Worm (Caenorhabditis elegans) whole organism, L4/young adult: ENCODE results near the gene T06C12.14.
"Not testable (repeated sequence)": the region's sequence is repeated elsewhere in the genome, so short reads cannot be mapped to it uniquely, and the experiment has no call there.

Experiments used
- W03F9.2 ChIP-seq: fragments of 150-350 bp; optimal IDR thresholded peaks from 2 replicates; lab custom pipeline; 2014; ENCODE audit warnings: missing biosample characterization, missing genetic modification characterization
- dao-5 ChIP-seq: sonication (generic microtip); optimal IDR thresholded peaks from 2 replicates; lab custom pipeline; 2016; ENCODE audit warnings: missing genotype, missing genetic modification characterization, moderate library complexity, missing compliant biosample characterization
- him-1 ChIP-seq: sonication (generic microtip); optimal IDR thresholded peaks from 2 replicates; lab custom pipeline; 2016; ENCODE audit warnings: missing genotype, missing genetic modification reagents, missing genetic modification characterization, missing compliant biosample characterization

The T06C12.14 gene

DNA sequence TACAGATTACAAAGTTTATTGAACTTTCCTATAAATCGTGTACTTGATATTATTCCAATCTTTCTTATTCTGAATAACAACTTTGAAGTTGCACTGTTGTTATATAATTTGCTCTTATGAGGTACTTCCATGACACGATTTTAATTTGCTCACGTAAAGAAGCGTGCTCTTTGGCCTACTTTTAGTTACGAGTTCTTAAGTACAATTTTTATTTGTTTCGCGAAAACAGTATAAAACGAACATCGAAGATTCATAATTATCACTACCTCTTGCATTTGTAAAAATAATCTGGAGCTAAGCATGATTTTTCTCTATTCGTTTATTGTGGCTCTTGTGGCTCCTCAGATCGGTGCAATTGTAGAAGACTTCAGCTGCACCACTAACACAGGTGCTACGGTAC is 13.9 kb downstream of the T06C12.14 start, which contains the start of gene F35E8.7:
F35E8.7 (plus strand) TSS at position 301 of the 400 bp plus-strand sequence.
- TF ChIP-seq him-1 (no peak), W03F9.2 (no peak), dao-5 (tag; lab: Kevin White, UChicago) (no peak)

DNA sequence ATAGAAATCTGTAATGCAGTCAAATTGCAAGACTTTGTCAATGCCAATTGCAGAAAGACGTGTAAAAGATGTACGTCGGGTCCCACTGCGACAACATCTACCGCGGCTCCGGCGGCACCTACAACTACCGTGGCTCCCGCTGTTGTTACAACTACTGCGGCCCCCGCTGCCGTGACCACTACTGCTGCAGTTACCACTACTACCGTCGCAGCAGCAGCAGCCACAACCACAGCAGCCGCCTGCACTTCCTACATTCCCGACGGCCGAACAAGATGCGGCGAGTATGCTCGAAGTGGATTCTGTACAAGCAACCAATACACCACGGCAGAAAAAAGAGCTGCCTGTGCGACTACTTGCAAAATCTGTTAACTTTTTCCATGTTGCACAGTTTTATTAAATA is 15.0 kb downstream of the T06C12.14 start:
- TF ChIP-seq dao-5 (tag; lab: Kevin White, UChicago) = no peak
- TF ChIP-seq W03F9.2 = no peak
- TF ChIP-seq him-1 = no peak

DNA sequence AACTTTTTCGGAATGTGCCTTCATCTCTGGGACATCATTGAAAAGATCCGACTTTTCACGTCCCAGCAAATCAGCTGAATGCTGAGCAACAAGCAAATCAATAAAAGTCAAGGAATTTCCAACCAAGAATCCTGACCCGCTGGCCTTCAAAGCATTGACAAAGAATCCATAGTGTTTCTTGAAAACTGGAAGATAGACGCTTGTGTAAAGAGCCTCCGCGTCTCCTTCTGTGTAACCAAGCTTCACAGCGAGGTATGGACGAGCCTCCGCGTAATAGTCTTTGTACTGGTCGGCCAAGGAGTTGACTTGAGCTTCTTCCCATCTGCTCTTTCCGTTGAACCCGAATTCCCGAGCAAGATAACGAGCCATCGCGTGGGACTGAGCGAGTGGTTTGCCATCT is 15.5 kb downstream of the T06C12.14 start:
- no peak for TF ChIP-seq him-1
- TF ChIP-seq W03F9.2 = no peak
- no peak for TF ChIP-seq dao-5 (tag; lab: Kevin White, UChicago)

DNA sequence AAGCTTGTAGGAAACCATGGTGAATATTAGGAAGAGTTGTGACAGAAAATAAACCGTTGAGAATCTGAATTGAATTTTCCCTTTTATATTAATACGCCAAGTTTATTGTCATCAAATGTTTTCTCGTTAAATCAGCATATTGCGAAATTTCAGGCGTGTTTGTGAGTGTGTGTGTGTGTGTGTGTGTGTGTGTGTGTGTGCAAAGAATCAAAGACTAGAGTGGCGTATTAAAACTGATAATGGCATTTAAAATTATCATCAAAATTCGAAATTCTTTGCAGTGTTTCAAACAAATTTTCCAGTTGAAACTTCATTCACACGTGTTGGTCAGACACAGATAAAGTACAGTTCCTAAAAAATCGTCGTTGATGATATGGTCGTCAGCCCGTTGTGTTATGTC is 16.1 kb downstream of the T06C12.14 start, which contains the start of gene gst-38:
gst-38 (minus strand) TSS at position 152 of the 400 bp plus-strand sequence.
- TF ChIP-seq him-1 = no peak
- TF ChIP-seq dao-5 (tag; lab: Kevin White, UChicago) = no peak
- no peak for TF ChIP-seq W03F9.2

DNA sequence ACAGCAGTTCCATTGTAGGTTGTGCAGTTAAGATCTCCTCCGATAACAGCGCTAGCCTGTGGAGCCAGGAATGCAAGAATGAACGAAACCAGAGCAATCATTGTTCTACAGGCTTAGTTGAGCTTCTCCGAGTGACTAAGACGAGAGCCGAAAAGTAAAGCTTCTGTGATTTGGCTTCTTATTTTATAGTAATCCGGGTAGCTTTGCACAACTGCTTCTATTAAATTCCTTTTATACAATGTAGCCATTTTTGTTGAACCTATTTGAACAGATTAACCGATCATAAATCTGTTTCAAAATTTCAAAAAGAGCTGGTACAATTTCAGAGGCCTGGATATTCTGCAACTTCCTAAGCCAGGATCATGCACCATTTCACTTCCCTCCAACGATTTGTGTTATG is 17.7 kb downstream of the T06C12.14 start, which contains the start of gene F35E8.9:
F35E8.9 (minus strand) TSS at position 101 of the 400 bp plus-strand sequence.
- TF ChIP-seq dao-5 (tag; lab: Kevin White, UChicago) (no peak), W03F9.2 (no peak), him-1 (no peak)

DNA sequence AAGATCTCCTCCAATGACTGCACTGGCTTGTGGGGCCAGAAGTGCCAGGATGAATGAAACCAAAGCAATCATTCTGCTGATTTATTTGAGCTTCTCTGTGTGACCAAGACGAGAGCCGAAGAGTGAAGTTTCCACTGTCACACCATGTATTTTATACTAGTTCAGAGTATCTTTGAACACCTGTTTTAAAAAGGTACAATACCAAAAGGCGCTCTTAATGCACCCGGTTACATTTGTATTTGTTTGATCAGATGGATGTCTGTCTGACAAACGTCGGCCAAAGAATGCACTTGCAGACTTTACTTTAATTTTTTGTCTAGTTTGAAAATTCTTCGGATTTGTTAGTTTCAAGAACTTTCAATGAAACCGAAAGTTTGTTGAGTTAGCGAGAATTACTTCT is 20.5 kb downstream of the T06C12.14 start, which contains the start of gene F35E8.10:
F35E8.10 (minus strand) TSS at position 101 of the 400 bp plus-strand sequence.
- TF ChIP-seq him-1 (no peak), dao-5 (tag; lab: Kevin White, UChicago) (no peak), W03F9.2 (no peak)

DNA sequence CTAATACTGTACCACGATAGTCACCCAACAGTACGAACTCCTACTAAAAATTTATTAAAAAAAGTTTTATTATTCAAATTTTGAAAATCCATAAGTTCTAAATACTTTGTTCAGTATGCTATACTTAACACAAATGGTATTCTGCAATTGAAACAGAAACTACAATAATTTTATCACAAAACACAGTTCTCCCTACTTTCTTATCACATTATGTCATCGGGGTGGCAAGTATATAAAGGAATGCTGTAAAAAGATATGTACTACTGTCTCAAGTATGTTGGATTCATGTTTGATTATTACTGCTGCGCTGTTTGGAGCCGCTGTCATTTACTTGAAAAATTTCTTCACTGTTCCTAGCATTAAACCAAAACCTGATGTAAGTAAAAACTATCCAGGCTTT is 21.3 kb downstream of the T06C12.14 start, which contains the start of gene cdr-1:
cdr-1 (plus strand) TSS at position 208 of the 400 bp plus-strand sequence.
- TF ChIP-seq W03F9.2 (no peak), dao-5 (tag; lab: Kevin White, UChicago) (no peak), him-1 (no peak)

DNA sequence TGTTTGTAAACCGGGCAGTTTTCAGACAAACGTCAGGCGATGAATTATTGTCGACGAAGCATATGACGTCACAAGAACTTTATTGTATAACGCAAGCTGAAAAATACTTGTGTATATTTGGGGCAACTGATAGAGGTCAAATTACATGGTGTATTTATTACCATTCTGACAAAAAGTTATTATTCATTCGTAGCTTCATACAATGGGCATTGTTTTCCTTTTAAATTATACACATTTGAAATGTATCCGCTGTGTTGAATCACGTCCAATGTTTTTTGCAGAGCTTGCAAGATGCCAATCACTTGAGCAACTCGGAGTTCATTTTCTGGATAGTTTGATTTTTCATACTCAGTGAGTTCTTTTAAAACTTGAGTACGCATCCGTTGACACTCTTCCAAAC is 23.2 kb downstream of the T06C12.14 start, which contains the start of gene F35E8.13:
F35E8.13 (plus strand) TSS at position 301 of the 400 bp plus-strand sequence.
- no peak for TF ChIP-seq W03F9.2
- no peak for TF ChIP-seq him-1
- TF ChIP-seq dao-5 (tag; lab: Kevin White, UChicago) = no peak

DNA sequence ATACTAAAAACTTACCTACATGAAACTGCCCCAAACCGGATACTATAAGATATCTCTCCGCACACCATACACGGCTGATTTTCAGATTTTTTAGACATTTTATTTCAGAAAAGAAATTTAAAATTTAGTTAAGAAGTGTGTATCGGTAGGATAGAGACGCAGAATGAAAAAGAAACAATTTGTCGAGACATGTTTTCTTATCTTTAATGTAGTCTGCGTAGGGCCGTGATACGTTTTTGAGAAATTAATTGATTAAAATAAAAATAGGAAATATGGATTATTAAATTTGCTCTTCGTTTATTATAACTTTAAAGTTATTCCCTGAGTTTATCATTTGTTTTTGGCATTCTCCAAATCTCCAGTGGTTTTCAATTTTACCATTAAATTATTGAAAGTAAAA is 24.5 kb downstream of the T06C12.14 start, which contains the start of gene nhr-108:
nhr-108 (minus strand) TSS at position 166 of the 400 bp plus-strand sequence.
- TF ChIP-seq dao-5 (tag; lab: Kevin White, UChicago) = no peak

DNA sequence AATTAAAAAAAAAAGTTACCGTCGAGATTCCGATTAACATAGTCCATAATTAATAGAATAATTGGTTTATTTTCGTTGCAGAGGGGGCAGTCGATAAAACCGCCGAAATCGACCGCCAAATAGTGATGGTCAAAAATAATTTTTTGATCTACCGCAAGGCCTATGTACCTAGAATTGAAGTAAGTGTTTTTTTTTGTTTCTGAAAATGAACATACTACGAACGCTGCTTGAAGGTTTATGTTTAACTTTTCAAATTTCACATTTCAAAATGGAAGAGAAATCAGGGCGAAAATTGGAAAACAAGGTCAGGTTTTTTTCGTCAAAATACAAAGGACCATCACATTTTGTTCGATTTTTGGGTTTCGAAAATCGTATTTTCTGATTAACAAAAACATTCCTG is 28.5 kb downstream of the T06C12.14 start, which contains the start of gene pzf-1:
pzf-1 (minus strand) TSS at position 101 of the 400 bp plus-strand sequence.
- no peak for TF ChIP-seq him-1
- TF ChIP-seq W03F9.2 = no peak
- no peak for TF ChIP-seq dao-5 (tag; lab: Kevin White, UChicago)

DNA sequence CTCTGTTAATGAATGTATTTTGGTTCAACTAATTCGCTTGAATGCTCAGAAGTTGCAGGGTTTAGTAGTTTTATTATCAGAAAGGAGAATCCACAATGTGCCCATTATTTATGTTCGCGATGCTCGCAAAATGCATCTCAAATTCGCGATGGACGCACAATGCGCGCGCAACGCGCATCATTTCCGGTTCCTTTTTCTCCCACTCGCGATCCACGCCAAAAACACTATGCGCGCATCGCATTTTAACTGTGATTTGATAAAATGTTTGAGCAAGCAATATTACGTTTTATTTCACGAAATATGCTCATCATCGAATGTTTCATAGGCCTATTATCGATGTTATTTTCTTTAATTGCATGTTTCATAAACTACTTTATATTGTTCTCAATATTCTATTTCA is 30.1 kb downstream of the T06C12.14 start, which contains the start of gene srbc-77:
srbc-77 (plus strand) TSS at position 301 of the 400 bp plus-strand sequence.
- not testable (repeated sequence) for TF ChIP-seq W03F9.2; him-1; dao-5 (tag; lab: Kevin White, UChicago)

DNA sequence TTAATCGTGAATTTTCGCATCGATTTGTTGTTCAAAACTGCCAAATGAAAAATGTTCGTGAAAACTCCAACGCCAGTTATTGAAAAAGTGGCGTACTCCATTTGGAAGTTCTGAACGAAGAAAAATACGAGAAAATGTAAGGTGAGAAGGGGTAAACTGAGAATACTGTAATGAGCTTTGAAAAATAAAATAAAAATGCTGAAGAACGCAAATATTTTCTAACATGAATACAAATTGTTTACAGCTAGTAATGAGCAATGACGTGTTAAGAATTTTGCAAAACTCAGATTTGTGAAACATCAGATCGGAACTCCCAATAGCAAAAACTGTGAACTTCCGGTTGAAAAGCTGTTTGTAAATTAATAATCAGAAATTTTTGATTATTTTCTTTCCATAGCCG is 32.6 kb downstream of the T06C12.14 start, which contains the start of gene srw-26:
srw-26 (minus strand) TSS at position 101 of the 400 bp plus-strand sequence.
- no peak for TF ChIP-seq dao-5 (tag; lab: Kevin White, UChicago)
- no peak for TF ChIP-seq W03F9.2
- TF ChIP-seq him-1 = no peak

DNA sequence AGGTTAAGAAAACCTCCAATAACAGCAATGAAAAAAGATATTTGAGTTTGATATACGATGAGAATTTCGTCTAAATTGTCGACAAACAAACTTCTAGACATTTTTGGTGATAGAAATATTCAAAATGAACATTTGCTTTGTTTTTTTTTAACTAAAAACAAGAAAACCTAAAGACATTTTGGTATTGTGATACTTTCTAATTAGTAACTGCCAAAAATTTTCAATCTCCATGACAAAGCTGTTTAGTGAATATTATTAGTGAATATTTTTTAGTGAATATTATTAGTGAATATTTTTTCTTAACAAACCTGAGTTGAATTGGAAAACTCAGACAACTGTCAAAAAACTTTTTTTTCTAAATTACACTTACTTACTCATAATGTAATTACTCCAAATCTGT is 40.5 kb downstream of the T06C12.14 start, which contains the start of gene srw-55:
srw-55 (minus strand) TSS at position 101 of the 400 bp plus-strand sequence.
- no peak for TF ChIP-seq W03F9.2
- no peak for TF ChIP-seq dao-5 (tag; lab: Kevin White, UChicago)
- TF ChIP-seq him-1 = no peak

DNA sequence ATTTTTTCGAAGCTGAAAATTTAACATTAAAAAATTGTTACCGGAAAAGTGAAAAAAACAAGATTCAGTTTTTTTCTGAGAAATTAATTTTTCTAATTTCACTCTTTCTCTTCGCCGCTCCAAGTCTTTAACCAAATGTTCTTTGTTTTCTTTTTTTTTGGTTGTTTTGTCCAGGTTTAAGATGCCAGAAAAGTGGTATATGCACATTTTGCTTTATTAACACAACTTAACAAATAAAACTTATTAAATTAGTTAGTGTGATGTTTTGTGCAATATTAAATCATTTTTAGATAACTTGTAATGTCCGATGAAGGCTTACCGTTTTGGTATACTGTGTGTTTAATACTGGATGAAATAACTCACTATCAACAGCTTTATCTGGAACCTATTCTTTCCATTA is 43.3 kb downstream of the T06C12.14 start, which contains the start of gene srw-53:
srw-53 (plus strand) TSS at position 301 of the 400 bp plus-strand sequence.
- TF ChIP-seq W03F9.2 (no peak), him-1 (no peak), dao-5 (tag; lab: Kevin White, UChicago) (no peak)
